Worm (Caenorhabditis elegans) whole organism, young adult: ENCODE data around the gene srx-135.

Experiments used
- C06A6.2 ChIP-seq: fragments of 200-800 bp; sonication (Bioruptor generic); conservative IDR thresholded peaks from 2 replicates; pipeline ENCODE4 v1.3.6; 2022; ENCODE audit warnings: missing genetic modification characterization, missing compliant biosample characterization
- F52B5.7 ChIP-seq: sonication (generic microtip); optimal IDR thresholded peaks from 2 replicates; lab custom pipeline; 2016; ENCODE audit warnings: mild to moderate bottlenecking, missing genetic modification characterization, missing compliant biosample characterization
- Y56A3A.18 ChIP-seq: fragments of 200-800 bp; sonication (Bioruptor generic); IDR thresholded peaks from 2 replicates; pipeline ENCODE4 v1.3.6; 2022; ENCODE audit warnings: missing genetic modification reagents, missing genetic modification characterization, missing compliant biosample characterization
- Y95B8A.8 ChIP-seq: fragments of 200-800 bp; sonication (Bioruptor generic); IDR thresholded peaks from 2 replicates; pipeline ENCODE4 v1.3.6; 2022; ENCODE audit warnings: missing genetic modification reagents, missing genetic modification characterization, missing compliant biosample characterization
- ama-1 ChIP-seq, 3 experiments: fragments of 150-350 bp in 1 of 3; sonication (generic microtip) in 2 of 3; optimal IDR thresholded peaks; 2 replicates each; lab custom pipeline; 2014 to 2018; ENCODE audit warnings: missing biosample characterization in 2 of 3, missing genetic modification characterization in 2 of 3, missing genetic modification reagents in 2 of 3
- aptf-3 ChIP-seq: fragments of 200-800 bp; sonication (Bioruptor generic); IDR thresholded peaks from 2 replicates; pipeline ENCODE4 v1.3.6; 2022; ENCODE audit warnings: missing genetic modification characterization, missing compliant biosample characterization
- ceh-27 ChIP-seq: fragments of 200-800 bp; sonication (Bioruptor generic); optimal IDR thresholded peaks from 2 replicates; lab custom pipeline; 2018; ENCODE audit warnings: mild to moderate bottlenecking, missing genetic modification characterization, moderate library complexity, missing compliant biosample characterization
- egrh-3 ChIP-seq: fragments of 200-800 bp; sonication (Bioruptor generic); IDR thresholded peaks from 2 replicates; pipeline ENCODE4 v1.3.6; 2022; ENCODE audit warnings: missing genetic modification reagents, missing genetic modification characterization, missing compliant biosample characterization
- hmg-20 ChIP-seq: fragments of 200-800 bp; sonication (Bioruptor generic); IDR thresholded peaks from 2 replicates; pipeline ENCODE4 v1.3.6; 2022; ENCODE audit warnings: missing genetic modification reagents, missing genetic modification characterization, missing compliant biosample characterization
- let-607 ChIP-seq, 2 experiments: fragments of 200-800 bp in 1 of 2; sonication (Bioruptor generic) in 1 of 2; sonication (generic microtip) in 1 of 2; optimal IDR thresholded peaks; 2 replicates each; lab custom pipeline; 2016 to 2018; ENCODE audit warnings: mild to moderate bottlenecking in 2 of 2, missing compliant biosample characterization in 2 of 2, missing genetic modification characterization in 2 of 2, moderate library complexity in 2 of 2, missing genotype in 1 of 2
- lin-40 ChIP-seq: sonication (generic microtip); optimal IDR thresholded peaks from 2 replicates; lab custom pipeline; 2016; ENCODE audit warnings: missing genetic modification characterization, mild to moderate bottlenecking, missing compliant biosample characterization, missing genotype, missing genetic modification reagents
- lir-1 ChIP-seq: fragments of 200-800 bp; sonication (Bioruptor generic); conservative IDR thresholded peaks from 2 replicates; pipeline ENCODE4 v1.3.6; 2022; ENCODE audit warnings: missing genetic modification reagents, missing genetic modification characterization, missing compliant biosample characterization
- madf-6 ChIP-seq: fragments of 200-800 bp; sonication (Bioruptor generic); IDR thresholded peaks from 2 replicates; pipeline ENCODE4 v1.3.6; 2022; ENCODE audit warnings: missing genetic modification reagents, missing genetic modification characterization, missing compliant biosample characterization
- mcd-1 ChIP-seq: fragments of 200-800 bp; sonication (Bioruptor generic); IDR thresholded peaks from 2 replicates; pipeline ENCODE4 v1.3.6; 2022; ENCODE audit warnings: missing genetic modification reagents, missing genetic modification characterization, missing compliant biosample characterization
- nhr-80 ChIP-seq: sonication (generic microtip); optimal IDR thresholded peaks from 2 replicates; lab custom pipeline; 2016; ENCODE audit warnings: missing genetic modification characterization, missing compliant biosample characterization
- pha-4 ChIP-seq: fragments of 150-350 bp; sonication (generic microtip); optimal IDR thresholded peaks from 2 replicates; lab custom pipeline; 2014; ENCODE audit warnings: missing biosample characterization, missing genetic modification reagents, missing genetic modification characterization
- rcor-1 ChIP-seq: fragments of 200-800 bp; sonication (Bioruptor generic); IDR thresholded peaks from 2 replicates; pipeline ENCODE4 v1.3.6; 2022; ENCODE audit warnings: missing genetic modification reagents, missing genetic modification characterization, missing compliant biosample characterization
- sea-2 ChIP-seq: fragments of 200-800 bp; sonication (Bioruptor generic); IDR thresholded peaks from 2 replicates; pipeline ENCODE4 v1.3.6; 2022; ENCODE audit warnings: missing genetic modification characterization, missing compliant biosample characterization
- snpc-3.4 ChIP-seq: sonication (generic microtip); optimal IDR thresholded peaks from 2 replicates; lab custom pipeline; 2017; ENCODE audit warnings: missing genetic modification characterization, mild to moderate bottlenecking, missing compliant biosample characterization, antibody characterized with exemption, moderate library complexity, missing genotype, missing genetic modification reagents
- sptf-2 ChIP-seq: fragments of 200-800 bp; sonication (Bioruptor generic); optimal IDR thresholded peaks from 2 replicates; lab custom pipeline; 2018; ENCODE audit warnings: mild to moderate bottlenecking, missing genetic modification characterization, missing compliant biosample characterization
- tbp1 ChIP-seq: fragments of 200-800 bp; sonication (Bioruptor generic); optimal IDR thresholded peaks from 2 replicates; lab custom pipeline; 2018; ENCODE audit warnings: mild to moderate bottlenecking, missing genetic modification characterization, missing compliant biosample characterization
- tbx-9 ChIP-seq: sonication (generic microtip); optimal IDR thresholded peaks from 2 replicates; lab custom pipeline; 2016; ENCODE audit warnings: borderline replicate concordance, missing genetic modification characterization, inconsistent platforms, missing compliant biosample characterization
- unc-130 ChIP-seq: sonication (generic microtip); optimal IDR thresholded peaks from 2 replicates; lab custom pipeline; 2016; ENCODE audit warnings: missing genetic modification reagents, missing genetic modification characterization, missing compliant biosample characterization
- unc-62 ChIP-seq: fragments of 150-350 bp; optimal IDR thresholded peaks from 2 replicates; lab custom pipeline; 2014; ENCODE audit warnings: missing biosample characterization, missing genetic modification reagents, missing genetic modification characterization
- xnd-1 ChIP-seq: sonication (generic microtip); optimal IDR thresholded peaks from 2 replicates; lab custom pipeline; 2016; ENCODE audit warnings: missing genotype, missing genetic modification reagents, missing genetic modification characterization, missing compliant biosample characterization
- ztf-26 ChIP-seq: sonication (generic microtip); optimal IDR thresholded peaks from 2 replicates; lab custom pipeline; 2017; ENCODE audit warnings: missing genetic modification characterization, missing compliant biosample characterization

The srx-135 gene

DNA sequence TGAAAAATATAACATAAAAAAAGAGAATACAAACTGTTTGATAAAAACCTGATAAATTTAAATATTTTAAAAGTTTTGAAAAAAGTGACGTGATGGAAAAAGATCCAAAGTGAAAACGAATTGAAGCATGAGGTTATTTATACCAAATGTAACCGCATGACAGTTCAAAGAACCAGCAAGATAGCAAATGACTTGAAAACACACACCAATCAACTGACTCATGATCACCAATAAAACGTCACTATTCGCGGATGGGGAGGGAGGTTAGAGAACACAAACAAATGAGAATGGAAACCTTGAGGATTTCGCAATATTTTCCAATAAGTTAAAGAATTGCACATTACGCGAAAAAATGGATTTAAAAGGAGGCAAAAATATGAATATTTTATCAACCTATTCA, 50.4 kb downstream of the srx-135 start, which contains the start of gene C06B3.7 (continued):
- TF ChIP-seq Y56A3A.18 (GFP tag; lab: Robert Waterston, UW) = no peak
- TF ChIP-seq lir-1 (GFP tag; lab: Robert Waterston, UW) = peak; percentile 34; the same call in 1 of the 2 replicates
- TF ChIP-seq ceh-27 (GFP tag; lab: Kevin White, UChicago) = peak; percentile 4
- TF ChIP-seq rcor-1 (GFP tag; lab: Robert Waterston, UW) = 0 out of 2 replicates have a peak, but pooled peaks have one; percentile 8
- no peak for TF ChIP-seq snpc-3.4 (tag; lab: Kevin White, UChicago)
- TF ChIP-seq tbp1 = peak; percentile 55
- TF ChIP-seq lin-40 (tag; lab: Kevin White, UChicago) = peak; percentile 71
- TF ChIP-seq hmg-20 (GFP tag; lab: Robert Waterston, UW) = no peak
- TF ChIP-seq aptf-3 = no peak
- TF ChIP-seq egrh-3 = no peak
- TF ChIP-seq madf-6 (GFP tag; lab: Robert Waterston, UW) = no peak
- TF ChIP-seq ama-1 (optimal IDR thresholded peaks at IDR 0.05; lab: Kevin White, UChicago) = no peak
- no peak for TF ChIP-seq ama-1 (GFP tag; optimal IDR thresholded peaks at IDR 0.05; lab: Kevin White, UChicago)
- TF ChIP-seq sptf-2 (GFP tag; lab: Kevin White, UChicago) = no peak
- peak; percentile 62 for TF ChIP-seq unc-62
- no peak for TF ChIP-seq C06A6.2 (GFP tag; lab: Robert Waterston, UW)
- no peak for TF ChIP-seq F52B5.7 (tag; lab: Kevin White, UChicago)
- TF ChIP-seq unc-130 (GFP tag; lab: Kevin White, UChicago) = no peak
- TF ChIP-seq ztf-26 (tag; lab: Kevin White, UChicago) = no peak
- peak in 1 of 2 experiments; percentile 47 for TF ChIP-seq let-607 (tag; optimal IDR thresholded peaks at IDR 0.05; lab: Kevin White, UChicago)
- TF ChIP-seq Y95B8A.8 (GFP tag; lab: Robert Waterston, UW) = no peak
- no peak for TF ChIP-seq tbx-9 (tag; lab: Kevin White, UChicago)
- TF ChIP-seq xnd-1 (tag; lab: Kevin White, UChicago) = no peak
- TF ChIP-seq nhr-80 (tag; lab: Kevin White, UChicago) = peak; percentile 83
- 0 out of 2 replicates have a peak, but pooled peaks have one; percentile 27 for TF ChIP-seq mcd-1
- peak; percentile 91 for TF ChIP-seq pha-4
- no peak for TF ChIP-seq sea-2 (GFP tag; lab: Robert Waterston, UW)
